Worm (Caenorhabditis elegans): ENCODE measurements around the gene adm-2.

ce11 chrX:13711909-13712308 is 24.2 kb downstream of the adm-2 start, which contains the start of gene K02D3.2:
- TF ChIP-seq him-1 (tag; optimal IDR thresholded peaks at IDR 0.05) = no peak
- TF ChIP-seq W03F9.2 (tag; optimal IDR thresholded peaks at IDR 0.05) = no peak
- TF ChIP-seq dao-5 (tag; optimal IDR thresholded peaks at IDR 0.05) = no peak
